Fruit fly (Drosophila melanogaster) whole organism, adult: ENCODE data around the gene Btk.

ENCODE experiments used
- CG11617 ChIP-seq: fragments of 200-800 bp; sonication (Bioruptor generic); optimal IDR thresholded peaks from 2 replicates; lab custom pipeline; 2017; ENCODE audit warnings: mild to moderate bottlenecking, missing biosample characterization, missing genetic modification reagents, missing genetic modification characterization
- CG12768 ChIP-seq: fragments of 200-800 bp; sonication (Bioruptor generic); optimal IDR thresholded peaks from 2 replicates; lab custom pipeline; 2017; ENCODE audit warnings: missing biosample characterization, missing genetic modification characterization, mild to moderate bottlenecking, moderate library complexity, missing genetic modification reagents
- CG14711 ChIP-seq: fragments of 200-800 bp; sonication (Bioruptor generic); optimal IDR thresholded peaks from 2 replicates; lab custom pipeline; 2018; ENCODE audit warnings: missing biosample characterization, mild to moderate bottlenecking, missing genetic modification characterization, moderate library complexity
- CG1620 ChIP-seq: fragments of 200-800 bp; sonication (Bioruptor generic); optimal IDR thresholded peaks from 2 replicates; lab custom pipeline; 2016; ENCODE audit warnings: missing biosample characterization, missing genetic modification characterization
- CG33017 ChIP-seq: fragments of 200-800 bp; sonication (Bioruptor generic); optimal IDR thresholded peaks from 2 replicates; lab custom pipeline; 2018; ENCODE audit warnings: missing biosample characterization, mild to moderate bottlenecking, missing genetic modification characterization, moderate library complexity
- CG5204 ChIP-seq: fragments of 200-800 bp; sonication (Bioruptor generic); optimal IDR thresholded peaks from 2 replicates; lab custom pipeline; 2016; ENCODE audit warnings: missing biosample characterization, missing genetic modification characterization
- CG7045 ChIP-seq: fragments of 200-800 bp; sonication (Bioruptor generic); optimal IDR thresholded peaks from 2 replicates; lab custom pipeline; 2017; ENCODE audit warnings: missing biosample characterization, mild to moderate bottlenecking, missing genetic modification characterization
- CG7101 ChIP-seq: fragments of 200-800 bp; sonication (Bioruptor generic); optimal IDR thresholded peaks from 2 replicates; lab custom pipeline; 2018; ENCODE audit warnings: missing biosample characterization, mild to moderate bottlenecking, missing genetic modification characterization, moderate library complexity
- Clk ChIP-seq: fragments of 200-800 bp; sonication (Bioruptor generic); optimal IDR thresholded peaks from 2 replicates; lab custom pipeline; 2017; ENCODE audit warnings: missing biosample characterization, missing genetic modification characterization
- Crg-1 ChIP-seq: fragments of 200-800 bp; sonication (Bioruptor generic); optimal IDR thresholded peaks from 2 replicates; lab custom pipeline; 2016; ENCODE audit warnings: missing biosample characterization, missing genetic modification characterization
- Hr96 ChIP-seq: fragments of 200-800 bp; sonication (Bioruptor generic); optimal IDR thresholded peaks from 2 replicates; lab custom pipeline; 2016; ENCODE audit warnings: missing biosample characterization, missing genetic modification characterization
- Mnt ChIP-seq: fragments of 200-800 bp; sonication (Bioruptor generic); optimal IDR thresholded peaks from 2 replicates; lab custom pipeline; 2016; ENCODE audit warnings: missing biosample characterization, mild to moderate bottlenecking, missing genetic modification characterization
- bab1 ChIP-seq: fragments of 200-800 bp; sonication (Bioruptor generic); optimal IDR thresholded peaks from 3 replicates; lab custom pipeline; 2019; ENCODE audit warnings: missing biosample characterization, mild to moderate bottlenecking, missing genetic modification characterization, moderate library complexity
- cic ChIP-seq: fragments of 200-800 bp; sonication (Bioruptor generic); optimal IDR thresholded peaks from 2 replicates; lab custom pipeline; 2017; ENCODE audit warnings: missing biosample characterization, mild to moderate bottlenecking, missing genetic modification characterization, moderate library complexity
- cnc ChIP-seq, 2 experiments: fragments of >200 bp; optimal IDR thresholded peaks; 2 replicates each; lab custom pipeline; 2017
- kay ChIP-seq: fragments of 200-800 bp; sonication (Bioruptor generic); peaks from one replicate; lab custom pipeline; 2016; ENCODE audit warnings: missing biosample characterization, missing genetic modification characterization, borderline replicate concordance
- ovo ChIP-seq: fragments of 200-800 bp; sonication (Bioruptor generic); optimal IDR thresholded peaks from 2 replicates; lab custom pipeline; 2016; ENCODE audit warnings: missing biosample characterization, missing genetic modification characterization
- pad ChIP-seq: fragments of 200-800 bp; sonication (Bioruptor generic); optimal IDR thresholded peaks from 3 replicates; lab custom pipeline; 2017; ENCODE audit warnings: missing biosample characterization, missing genetic modification characterization, mild to moderate bottlenecking, moderate library complexity, missing genetic modification reagents
- tj ChIP-seq: fragments of 200-800 bp; sonication (Bioruptor generic); optimal IDR thresholded peaks from 3 replicates; lab custom pipeline; 2017; ENCODE audit warnings: missing biosample characterization, mild to moderate bottlenecking, missing genetic modification characterization, moderate library complexity
- toe ChIP-seq: fragments of 200-800 bp; sonication (Bioruptor generic); optimal IDR thresholded peaks from 2 replicates; lab custom pipeline; 2016; ENCODE audit warnings: missing biosample characterization, missing genetic modification characterization

Btk gene

dm6 chr2L:8229134-8229533, 71.7 kb downstream of the Btk start:
- TF ChIP-seq cic (GFP tag; lab: Kevin White, UChicago) (peak; percentile 75), Crg-1 (GFP tag; lab: Kevin White, UChicago) (no peak), CG7045 (GFP tag; lab: Kevin White, UChicago) (peak; percentile 5), pad (no peak)

- TF ChIP-seq CG12768 (GFP tag; lab: Kevin White, UChicago) (no peak), kay (GFP tag; lab: Kevin White, UChicago) (peak; percentile 88), bab1 (GFP tag; lab: Kevin White, UChicago) (peak; percentile 48), CG7101 (no peak)
Measured at dm6 chr2L:8220393-8220934, 80.4 kb downstream of the Btk start, which contains the start of gene Snx6. Gene Snx6 (minus strand): TSS chr2L:8220741.

- TF ChIP-seq CG12768 (GFP tag; lab: Kevin White, UChicago): no peak
- no peak for TF ChIP-seq Hr96 (GFP tag; lab: Kevin White, UChicago)
- no peak for TF ChIP-seq CG7045 (GFP tag; lab: Kevin White, UChicago)
- no peak for TF ChIP-seq CG5204 (GFP tag; lab: Kevin White, UChicago)
Measured at dm6 chr2L:8217917-8218316, 83.0 kb downstream of the Btk start, which contains the start of gene CG8292. Gene CG8292 (minus strand): TSS chr2L:8218017.

dm6 chr2L:8215259-8215929, 85.5 kb downstream of the Btk start, which contains the start of gene CG8349:
Gene CG8349 (plus strand): TSS chr2L:8215915.
- no peak for TF ChIP-seq CG12768 (GFP tag; lab: Kevin White, UChicago)
- peak; percentile 81 for TF ChIP-seq kay (GFP tag; lab: Kevin White, UChicago)
- no peak for TF ChIP-seq CG7101
- no peak for TF ChIP-seq toe

- TF ChIP-seq Hr96 (GFP tag; lab: Kevin White, UChicago): no peak
- peak; percentile 8 for TF ChIP-seq CG7045 (GFP tag; lab: Kevin White, UChicago)
- no peak for TF ChIP-seq tj (GFP tag; lab: Kevin White, UChicago)
- TF ChIP-seq cic (GFP tag; lab: Kevin White, UChicago): peak; percentile 90
- no peak for TF ChIP-seq CG1620 (GFP tag; lab: Kevin White, UChicago)
- TF ChIP-seq Clk (GFP tag; lab: Kevin White, UChicago): no peak
- no peak for TF ChIP-seq CG5204 (GFP tag; lab: Kevin White, UChicago)
- peak; percentile 58 for TF ChIP-seq Mnt (GFP tag; lab: Kevin White, UChicago)
- no peak for TF ChIP-seq cnc (optimal IDR thresholded peaks at IDR 0.05; lab: Kevin White, UChicago)
- peak; percentile 32 for TF ChIP-seq CG33017 (tag; lab: Kevin White, UChicago)
- no peak for TF ChIP-seq pad
- peak; percentile 50 for TF ChIP-seq CG11617 (GFP tag; lab: Kevin White, UChicago)
- TF ChIP-seq CG14711: no peak
- no peak for TF ChIP-seq ovo
- TF ChIP-seq bab1 (GFP tag; lab: Kevin White, UChicago): no peak
- TF ChIP-seq kay (GFP tag; lab: Kevin White, UChicago): no peak
- TF ChIP-seq CG12768 (GFP tag; lab: Kevin White, UChicago): peak; percentile 63
Measured at dm6 chr2L:8213987-8214386, 86.9 kb downstream of the Btk start, which contains the start of gene CG8353. Gene CG8353 (plus strand): TSS chr2L:8214045.

- TF ChIP-seq Mnt (GFP tag; lab: Kevin White, UChicago) (peak; percentile 98), CG14711 (peak; percentile 96), CG33017 (tag; lab: Kevin White, UChicago) (peak; percentile 99), CG7101 (peak; percentile 99), kay (GFP tag; lab: Kevin White, UChicago) (peak; percentile 95), CG7045 (GFP tag; lab: Kevin White, UChicago) (peak; percentile 99), ovo (peak; percentile 98), bab1 (GFP tag; lab: Kevin White, UChicago) (peak; percentile 98), pad (peak; percentile 92), CG1620 (GFP tag; lab: Kevin White, UChicago) (peak; percentile 99), CG11617 (GFP tag; lab: Kevin White, UChicago) (peak; percentile 98), cnc (optimal IDR thresholded peaks at IDR 0.05; lab: Kevin White, UChicago) (no peak), tj (GFP tag; lab: Kevin White, UChicago) (peak; percentile 92), Crg-1 (GFP tag; lab: Kevin White, UChicago) (peak; percentile 99), Clk (GFP tag; lab: Kevin White, UChicago) (peak; percentile 98), Hr96 (GFP tag; lab: Kevin White, UChicago) (peak; percentile 99), toe (peak; percentile 99), CG12768 (GFP tag; lab: Kevin White, UChicago) (peak; percentile 99), cic (GFP tag; lab: Kevin White, UChicago) (peak; percentile 96), CG5204 (GFP tag; lab: Kevin White, UChicago) (peak; percentile 99)
Measured at dm6 chr2L:8212666-8213270, 88.1 kb downstream of the Btk start, which contains the start of the genes CG8372 and CG8360. Gene CG8372 (minus strand): TSS chr2L:8212902. Gene CG8360 (plus strand): TSS chr2L:8212959.
